Fruit fly (Drosophila melanogaster) whole organism, embryonic: ENCODE data around the gene BORCS5.

Experiments
- Atf-2 ChIP-seq: fragments of 200-800 bp; sonication (Bioruptor generic); optimal IDR thresholded peaks from 2 replicates; lab custom pipeline; 2016; ENCODE audit warnings: missing biosample characterization, missing genetic modification characterization
- Bdp1 ChIP-seq: fragments of 200-800 bp; sonication (Bioruptor generic); optimal IDR thresholded peaks from 3 replicates; lab custom pipeline; 2016; ENCODE audit warnings: missing biosample characterization, missing genetic modification characterization
- Blimp-1 ChIP-seq: fragments of 200-800 bp; sonication (Bioruptor generic); optimal IDR thresholded peaks from 3 replicates; lab custom pipeline; 2018; ENCODE audit warnings: missing biosample characterization, missing genetic modification characterization, mild to moderate bottlenecking, moderate library complexity, missing genetic modification reagents
- CG10274 ChIP-seq: fragments of 200-800 bp; sonication (Bioruptor generic); optimal IDR thresholded peaks from 3 replicates; lab custom pipeline; 2017; ENCODE audit warnings: missing biosample characterization, mild to moderate bottlenecking, missing genetic modification characterization
- CG1233 ChIP-seq: fragments of 200-800 bp; sonication (Bioruptor generic); optimal IDR thresholded peaks from 4 replicates; lab custom pipeline; 2018; ENCODE audit warnings: missing biosample characterization, mild to moderate bottlenecking, missing genetic modification characterization
- CG13123 ChIP-seq: fragments of 200-800 bp; sonication (Bioruptor generic); optimal IDR thresholded peaks from 2 replicates; lab custom pipeline; 2016; ENCODE audit warnings: missing biosample characterization, missing genetic modification characterization
- CG15011 ChIP-seq: fragments of 200-800 bp; sonication (Bioruptor generic); optimal IDR thresholded peaks from 3 replicates; lab custom pipeline; 2018; ENCODE audit warnings: missing biosample characterization, mild to moderate bottlenecking, missing genetic modification characterization
- CG17802 ChIP-seq: fragments of 200-800 bp; sonication (Bioruptor generic); optimal IDR thresholded peaks from 2 replicates; lab custom pipeline; 2018; ENCODE audit warnings: missing biosample characterization, mild to moderate bottlenecking, missing genetic modification characterization, moderate library complexity
- CG18619 ChIP-seq: fragments of 200-800 bp; sonication (Bioruptor generic); optimal IDR thresholded peaks from 3 replicates; lab custom pipeline; 2017; ENCODE audit warnings: missing biosample characterization, mild to moderate bottlenecking, missing genetic modification characterization
- CG2129 ChIP-seq: fragments of 200-800 bp; sonication (Bioruptor generic); IDR thresholded peaks from 2 replicates; pipeline ENCODE4 v1.3.6; 2022; ENCODE audit warnings: missing biosample characterization, missing genetic modification characterization; ENCODE audit not compliant: partially characterized antibody
- CG3407 ChIP-seq: fragments of 200-800 bp; sonication (Bioruptor generic); optimal IDR thresholded peaks from 2 replicates; lab custom pipeline; 2018; ENCODE audit warnings: missing biosample characterization, mild to moderate bottlenecking, missing genetic modification characterization
- CG4328 ChIP-seq: fragments of 200-800 bp; sonication (Bioruptor generic); optimal IDR thresholded peaks from 3 replicates; lab custom pipeline; 2017; ENCODE audit warnings: missing biosample characterization, missing genetic modification reagents, missing genetic modification characterization
- CG6791 ChIP-seq: fragments of 200-800 bp; sonication (Bioruptor generic); IDR thresholded peaks from 3 replicates; pipeline ENCODE4 v1.3.6; 2022; ENCODE audit warnings: missing biosample characterization, missing genetic modification characterization; ENCODE audit not compliant: partially characterized antibody
- CG7556 ChIP-seq: fragments of 200-800 bp; sonication (Bioruptor generic); optimal IDR thresholded peaks from 2 replicates; lab custom pipeline; 2017; ENCODE audit warnings: missing biosample characterization, mild to moderate bottlenecking, missing genetic modification characterization
- CG7786 ChIP-seq: fragments of 200-800 bp; sonication (Bioruptor generic); optimal IDR thresholded peaks from 2 replicates; lab custom pipeline; 2016; ENCODE audit warnings: missing biosample characterization, missing genetic modification characterization
- CG7928 ChIP-seq: fragments of 200-800 bp; sonication (Bioruptor generic); optimal IDR thresholded peaks from 2 replicates; lab custom pipeline; 2017; ENCODE audit warnings: missing biosample characterization, mild to moderate bottlenecking, missing genetic modification characterization
- CG8924 ChIP-seq: fragments of 200-800 bp; optimal IDR thresholded peaks from 3 replicates; lab custom pipeline; 2019; ENCODE audit warnings: missing biosample characterization, mild to moderate bottlenecking, missing genetic modification characterization, moderate library complexity
- CG9609 ChIP-seq: fragments of 200-800 bp; sonication (Bioruptor generic); optimal IDR thresholded peaks from 3 replicates; lab custom pipeline; 2016; ENCODE audit warnings: missing biosample characterization, missing genetic modification characterization
- D ChIP-seq, 2 experiments: fragments of 200-800 bp in 1 of 2; fragments of >200 bp in 1 of 2; sonication (Bioruptor generic) in 1 of 2; optimal IDR thresholded peaks; 2 replicates in 1 of 2; 3 replicates in 1 of 2; lab custom pipeline; 2017; ENCODE audit warnings: mild to moderate bottlenecking in 1 of 2, missing biosample characterization in 1 of 2, missing genetic modification characterization in 1 of 2, missing genetic modification reagents in 1 of 2
- Dad ChIP-seq: fragments of 200-800 bp; sonication (Bioruptor generic); optimal IDR thresholded peaks from 3 replicates; lab custom pipeline; 2016; ENCODE audit warnings: missing biosample characterization, missing genetic modification characterization
- Doc2 ChIP-seq: fragments of 200-800 bp; sonication (Bioruptor generic); IDR thresholded peaks from 2 replicates; pipeline ENCODE4 v1.3.6; 2022; ENCODE audit warnings: missing biosample characterization, missing genetic modification characterization
- Dp ChIP-seq: fragments of 200-800 bp; sonication (Bioruptor generic); optimal IDR thresholded peaks from 2 replicates; lab custom pipeline; 2018; ENCODE audit warnings: missing biosample characterization, mild to moderate bottlenecking, missing genetic modification characterization, moderate library complexity
- HLHmδ ChIP-seq: fragments of 200-800 bp; sonication (Bioruptor generic); optimal IDR thresholded peaks from 2 replicates; lab custom pipeline; 2018; ENCODE audit warnings: missing biosample characterization, mild to moderate bottlenecking, missing genetic modification characterization, moderate library complexity
- Hr3 ChIP-seq: fragments of 200-800 bp; sonication (Bioruptor generic); optimal IDR thresholded peaks from 3 replicates; lab custom pipeline; 2016; ENCODE audit warnings: missing biosample characterization, missing genetic modification characterization
- Lhr ChIP-seq: fragments of 200-800 bp; sonication (Bioruptor generic); optimal IDR thresholded peaks from 3 replicates; lab custom pipeline; 2017; ENCODE audit warnings: mild to moderate bottlenecking, missing biosample characterization, missing genetic modification reagents, missing genetic modification characterization
- MESR4 ChIP-seq: fragments of 200-800 bp; sonication (Bioruptor generic); optimal IDR thresholded peaks from 2 replicates; lab custom pipeline; 2018; ENCODE audit warnings: missing biosample characterization, mild to moderate bottlenecking, missing genetic modification characterization, moderate library complexity
- MTF-1 ChIP-seq: fragments of 200-800 bp; sonication (Bioruptor generic); optimal IDR thresholded peaks from 2 replicates; lab custom pipeline; 2018; ENCODE audit warnings: missing biosample characterization, mild to moderate bottlenecking, missing genetic modification characterization, borderline replicate concordance
- Rfx ChIP-seq: fragments of 200-800 bp; sonication (Bioruptor generic); IDR thresholded peaks from 2 replicates; pipeline ENCODE4 v1.3.6; 2022; ENCODE audit warnings: missing biosample characterization, missing genetic modification characterization
- Scr ChIP-seq: fragments of 200-800 bp; sonication (Bioruptor generic); IDR thresholded peaks from 2 replicates; pipeline ENCODE4 v1.3.6; 2022; ENCODE audit warnings: missing biosample characterization, missing genetic modification characterization; ENCODE audit not compliant: partially characterized antibody
- Sox102F ChIP-seq: fragments of 200-800 bp; sonication (Bioruptor generic); optimal IDR thresholded peaks from 2 replicates; lab custom pipeline; 2018; ENCODE audit warnings: missing biosample characterization, mild to moderate bottlenecking, missing genetic modification characterization, moderate library complexity
- Tbp ChIP-seq: fragments of >200 bp; optimal IDR thresholded peaks from 2 replicates; lab custom pipeline; 2018; ENCODE audit warnings: missing biosample characterization, missing genetic modification characterization
- Xrp1 ChIP-seq: fragments of 200-800 bp; sonication (Bioruptor generic); IDR thresholded peaks from 2 replicates; pipeline ENCODE4 v1.3.6; 2022; ENCODE audit warnings: missing biosample characterization, missing genetic modification characterization
- bsh ChIP-seq, 2 experiments: fragments of 200-800 bp; sonication (Bioruptor generic); optimal IDR thresholded peaks; 2 replicates each; lab custom pipeline; 2017 to 2018; ENCODE audit warnings: mild to moderate bottlenecking in 2 of 2, missing biosample characterization in 2 of 2, missing genetic modification characterization in 2 of 2, moderate library complexity in 1 of 2
- cad ChIP-seq: fragments of >200 bp; optimal IDR thresholded peaks from 2 replicates; lab custom pipeline; 2017; ENCODE audit warnings: missing biosample characterization, missing genetic modification characterization
- cas ChIP-seq: fragments of 200-800 bp; sonication (Bioruptor generic); IDR thresholded peaks from 2 replicates; pipeline ENCODE4 v1.3.6; 2022; ENCODE audit warnings: missing biosample characterization, missing genetic modification characterization
- caup ChIP-seq: fragments of 200-800 bp; sonication (Bioruptor generic); optimal IDR thresholded peaks from 3 replicates; lab custom pipeline; 2017; ENCODE audit warnings: missing biosample characterization, mild to moderate bottlenecking, missing genetic modification characterization, moderate library complexity; ENCODE audit not compliant: severe bottlenecking
- corto ChIP-seq: fragments of 200-800 bp; sonication (Bioruptor generic); optimal IDR thresholded peaks from 2 replicates; lab custom pipeline; 2016; ENCODE audit warnings: missing biosample characterization, mild to moderate bottlenecking, missing genetic modification characterization, moderate library complexity
- dm ChIP-seq: fragments of 200-800 bp; sonication (Bioruptor generic); optimal IDR thresholded peaks from 3 replicates; lab custom pipeline; 2016; ENCODE audit warnings: missing biosample characterization, missing genetic modification characterization
- fru ChIP-seq: fragments of >200 bp; optimal IDR thresholded peaks from 2 replicates; lab custom pipeline; 2017
- gem ChIP-seq: fragments of 200-800 bp; sonication (Bioruptor generic); optimal IDR thresholded peaks from 2 replicates; lab custom pipeline; 2019; ENCODE audit warnings: missing biosample characterization, mild to moderate bottlenecking, missing genetic modification characterization, moderate library complexity
- gsb-n ChIP-seq: fragments of 200-800 bp; sonication (Bioruptor generic); optimal IDR thresholded peaks from 3 replicates; lab custom pipeline; 2018; ENCODE audit warnings: missing biosample characterization, mild to moderate bottlenecking, missing genetic modification characterization
- h ChIP-seq: fragments of >200 bp; optimal IDR thresholded peaks from 2 replicates; lab custom pipeline; 2017
- prd ChIP-seq, 3 experiments: fragments of >200 bp in 2 of 3; fragments of 200-800 bp in 1 of 3; sonication (Bioruptor generic) in 1 of 3; optimal IDR thresholded peaks in 2 of 3; IDR thresholded peaks in 1 of 3; 2 replicates in 2 of 3; 3 replicates in 1 of 3; pipeline versions ENCODE4 v1.3.6 to Lab custom; 2017 to 2022; ENCODE audit warnings: missing biosample characterization in 1 of 3, missing genetic modification characterization in 1 of 3
- pum ChIP-seq: fragments of 200-800 bp; sonication (Bioruptor generic); optimal IDR thresholded peaks from 2 replicates; lab custom pipeline; 2016; ENCODE audit warnings: missing biosample characterization, missing genetic modification characterization
- repo ChIP-seq: fragments of 200-800 bp; sonication (Bioruptor generic); optimal IDR thresholded peaks from 2 replicates; lab custom pipeline; 2016; ENCODE audit warnings: missing biosample characterization, missing genetic modification characterization
- salm ChIP-seq: fragments of 200-800 bp; sonication (Bioruptor generic); optimal IDR thresholded peaks from 2 replicates; lab custom pipeline; 2018; ENCODE audit warnings: missing biosample characterization, mild to moderate bottlenecking, missing genetic modification characterization
- sens ChIP-seq: fragments of 200-800 bp; sonication (Bioruptor generic); peaks from one replicate; lab custom pipeline; 2016; ENCODE audit warnings: missing biosample characterization, missing genetic modification characterization
- stwl ChIP-seq: fragments of 200-800 bp; sonication (Bioruptor generic); optimal IDR thresholded peaks from 3 replicates; lab custom pipeline; 2018; ENCODE audit warnings: missing biosample characterization, mild to moderate bottlenecking, missing genetic modification characterization, moderate library complexity
- tgo ChIP-seq: fragments of 200-800 bp; sonication (Bioruptor generic); IDR thresholded peaks from 3 replicates; pipeline ENCODE4 v1.3.6; 2022; ENCODE audit warnings: missing biosample characterization, missing genetic modification characterization
- trem ChIP-seq: fragments of 200-800 bp; optimal IDR thresholded peaks from 3 replicates; lab custom pipeline; 2019; ENCODE audit warnings: missing biosample characterization, mild to moderate bottlenecking, missing genetic modification characterization, moderate library complexity

Gene BORCS5

dm6 chrX:11872517-11872916 is at the start of gene BORCS5 (continued):
- no peak for TF ChIP-seq h (lab: Kevin White, UChicago)
- TF ChIP-seq CG7928: no peak
- peak; percentile 20 for TF ChIP-seq Dp (GFP tag; lab: Kevin White, UChicago)
- no peak for TF ChIP-seq prd (optimal IDR thresholded peaks at IDR 0.05; lab: Kevin White, UChicago)
- TF ChIP-seq prd (GFP tag; IDR thresholded peaks at IDR 0.05; lab: Robert Waterston, UW): no peak
- no peak for TF ChIP-seq sens (GFP tag; lab: Kevin White, UChicago)
- TF ChIP-seq Bdp1 (GFP tag; lab: Kevin White, UChicago): no peak
- no peak for TF ChIP-seq pum (GFP tag; lab: Kevin White, UChicago)
- TF ChIP-seq salm (tag; lab: Kevin White, UChicago): no peak
- TF ChIP-seq Scr: no peak
- TF ChIP-seq fru (lab: Kevin White, UChicago): no peak
- TF ChIP-seq CG15011: no peak
- TF ChIP-seq Lhr (GFP tag; lab: Kevin White, UChicago): peak; percentile 21
- TF ChIP-seq stwl (tag; lab: Kevin White, UChicago): peak; percentile 41
- TF ChIP-seq CG18619 (GFP tag; lab: Kevin White, UChicago): no peak
- TF ChIP-seq CG17802 (tag; lab: Kevin White, UChicago): peak; percentile 84
- TF ChIP-seq bsh (GFP tag; optimal IDR thresholded peaks at IDR 0.05; lab: Kevin White, UChicago): peak in 1 of 2 experiments; percentile 8
- no peak for TF ChIP-seq Hr3 (GFP tag; lab: Kevin White, UChicago)
- TF ChIP-seq Tbp (GFP tag; lab: Kevin White, UChicago): no peak
- no peak for TF ChIP-seq CG9609
- no peak for TF ChIP-seq Blimp-1 (GFP tag; lab: Kevin White, UChicago)
- no peak for TF ChIP-seq CG3407 (GFP tag; lab: Kevin White, UChicago)
- no peak for TF ChIP-seq CG1233
- no peak for TF ChIP-seq MTF-1 (GFP tag; lab: Kevin White, UChicago)
- TF ChIP-seq CG7556 (GFP tag; lab: Kevin White, UChicago): no peak
- no peak for TF ChIP-seq CG2129
- TF ChIP-seq gsb-n: no peak
- TF ChIP-seq corto (GFP tag; lab: Kevin White, UChicago): no peak
- TF ChIP-seq cad: no peak
- peak; percentile 2 for TF ChIP-seq trem
- no peak for TF ChIP-seq CG6791 (GFP tag; lab: Robert Waterston, UW)
- no peak for TF ChIP-seq cas (GFP tag; lab: Robert Waterston, UW)
- TF ChIP-seq gem (tag; lab: Kevin White, UChicago): no peak
- 0 out of 2 replicates have a peak, but pooled peaks have one; percentile 11 for TF ChIP-seq Rfx (GFP tag; lab: Robert Waterston, UW)
- TF ChIP-seq D (optimal IDR thresholded peaks at IDR 0.05; lab: Kevin White, UChicago): no peak
- TF ChIP-seq D (GFP tag; optimal IDR thresholded peaks at IDR 0.05; lab: Kevin White, UChicago): no peak
- TF ChIP-seq CG8924 (tag; lab: Kevin White, UChicago): no peak
- TF ChIP-seq Doc2 (GFP tag; lab: Robert Waterston, UW): no peak
- no peak for TF ChIP-seq CG7786 (GFP tag; lab: Kevin White, UChicago)
- TF ChIP-seq repo: no peak
- TF ChIP-seq Xrp1 (GFP tag; lab: Robert Waterston, UW): no peak
- peak; percentile 71 for TF ChIP-seq MESR4 (GFP tag; lab: Kevin White, UChicago)
- TF ChIP-seq Sox102F (GFP tag; lab: Kevin White, UChicago): no peak
- no peak for TF ChIP-seq Atf-2
- no peak for TF ChIP-seq Dad
- no peak for TF ChIP-seq tgo
- TF ChIP-seq HLHmδ (GFP tag; lab: Kevin White, UChicago): no peak
- no peak for TF ChIP-seq CG13123 (GFP tag; lab: Kevin White, UChicago)
- no peak for TF ChIP-seq dm (GFP tag; lab: Kevin White, UChicago)
- TF ChIP-seq caup (GFP tag; lab: Kevin White, UChicago): no peak
- TF ChIP-seq CG10274 (GFP tag; lab: Kevin White, UChicago): no peak
- no peak for TF ChIP-seq CG4328 (GFP tag; lab: Kevin White, UChicago)
